Fruit fly (Drosophila melanogaster) Kc167 (cell line): ENCODE measurements around the gene CG44271.

ENCODE experiments used
- Sin3A ChIP-seq: fragments of >200 bp; optimal IDR thresholded peaks from 2 replicates; lab custom pipeline; 2018; ENCODE audit warnings: missing external identifiers
- insv ChIP-seq: fragments of >200 bp; optimal IDR thresholded peaks from 3 replicates; lab custom pipeline; 2018; ENCODE audit warnings: missing external identifiers
- psq ChIP-seq: fragments of >200 bp; optimal IDR thresholded peaks from 2 replicates; lab custom pipeline; 2017; ENCODE audit warnings: missing external identifiers

DNA sequence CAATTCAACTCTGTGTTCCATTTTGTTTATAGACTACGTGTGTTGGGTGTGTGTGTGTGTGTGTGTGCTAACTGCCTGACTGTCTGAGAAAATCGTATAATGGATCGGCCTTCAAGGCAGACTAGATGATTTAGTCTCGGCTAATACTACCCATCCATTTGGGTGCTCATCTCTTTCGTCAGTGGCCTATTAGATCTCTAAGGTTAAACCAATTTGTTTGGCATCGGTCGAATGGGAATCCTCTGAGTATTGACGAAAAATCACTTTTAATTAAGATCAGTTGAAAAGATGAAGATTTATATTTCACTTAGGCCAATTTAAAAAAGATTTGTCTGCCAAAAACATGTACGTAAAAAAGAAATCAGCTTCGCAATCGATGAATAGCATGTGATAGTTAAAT is 2.2 kb downstream of the CG44271 start, which contains the start of gene CG31910:
- no peak for TF ChIP-seq psq (lab: Kevin White, UChicago)
- no peak for TF ChIP-seq Sin3A (lab: Kevin White, UChicago)
- no peak for TF ChIP-seq insv (lab: Kevin White, UChicago)
